Fruit fly (Drosophila melanogaster) whole organism, embryonic: Measurements from ENCODE around the gene Mzt1.

Experiments
- Awh ChIP-seq: fragments of 200-800 bp; sonication (Bioruptor generic); IDR thresholded peaks from 2 replicates; pipeline ENCODE4, ENCODE4 v1.3.6; 2022; ENCODE audit warnings: missing biosample characterization, missing genetic modification characterization
- Blimp-1 ChIP-seq: fragments of 200-800 bp; sonication (Bioruptor generic); optimal IDR thresholded peaks from 3 replicates; lab custom pipeline; 2018; ENCODE audit warnings: missing biosample characterization, missing genetic modification characterization, mild to moderate bottlenecking, moderate library complexity, missing genetic modification reagents
- CG1024 ChIP-seq: fragments of 200-800 bp; sonication (Bioruptor generic); IDR thresholded peaks from 2 replicates; pipeline ENCODE4 v1.3.6; 2022; ENCODE audit warnings: missing biosample characterization, missing genetic modification characterization
- CG13287 ChIP-seq: fragments of 200-800 bp; sonication (Bioruptor generic); IDR thresholded peaks from 2 replicates; pipeline ENCODE4 v1.3.6; 2022; ENCODE audit warnings: missing biosample characterization, missing genetic modification characterization; ENCODE audit not compliant: partially characterized antibody
- CG15269 ChIP-seq: fragments of 200-800 bp; sonication (Bioruptor generic); optimal IDR thresholded peaks from 2 replicates; lab custom pipeline; 2018; ENCODE audit warnings: missing biosample characterization, mild to moderate bottlenecking, missing genetic modification characterization, moderate library complexity
- CG15514 ChIP-seq: fragments of 200-800 bp; sonication (Bioruptor generic); optimal IDR thresholded peaks from 3 replicates; lab custom pipeline; 2017; ENCODE audit warnings: missing biosample characterization, missing genetic modification characterization, mild to moderate bottlenecking, moderate library complexity, missing genetic modification reagents
- CG1602 ChIP-seq: fragments of 200-800 bp; sonication (Bioruptor generic); optimal IDR thresholded peaks from 3 replicates; lab custom pipeline; 2016; ENCODE audit warnings: missing biosample characterization, missing genetic modification characterization
- CG16863 ChIP-seq: fragments of 200-800 bp; sonication (Bioruptor generic); optimal IDR thresholded peaks from 3 replicates; lab custom pipeline; 2016; ENCODE audit warnings: missing biosample characterization, missing genetic modification characterization
- CG2199 ChIP-seq: fragments of 200-800 bp; sonication (Bioruptor generic); IDR thresholded peaks from 3 replicates; pipeline ENCODE4 v1.3.6; 2022; ENCODE audit warnings: missing biosample characterization, missing genetic modification characterization
- CG31388 ChIP-seq: fragments of 200-800 bp; sonication (Bioruptor generic); optimal IDR thresholded peaks from 2 replicates; lab custom pipeline; 2016; ENCODE audit warnings: missing biosample characterization, missing genetic modification characterization
- CG3281 ChIP-seq: fragments of 200-800 bp; sonication (Bioruptor generic); optimal IDR thresholded peaks from 3 replicates; lab custom pipeline; 2017; ENCODE audit warnings: missing biosample characterization, mild to moderate bottlenecking, missing genetic modification characterization
- CG33213 ChIP-seq: fragments of 200-800 bp; sonication (Bioruptor generic); optimal IDR thresholded peaks from 3 replicates; lab custom pipeline; 2016; ENCODE audit warnings: missing biosample characterization, missing genetic modification characterization
- CG5180 ChIP-seq: fragments of 200-800 bp; sonication (Bioruptor generic); optimal IDR thresholded peaks from 3 replicates; lab custom pipeline; 2017; ENCODE audit warnings: missing biosample characterization, missing genetic modification characterization, mild to moderate bottlenecking, moderate library complexity, missing genetic modification reagents
- CG6175 ChIP-seq: fragments of 200-800 bp; sonication (Bioruptor generic); IDR thresholded peaks from 3 replicates; pipeline ENCODE4 v1.3.6; 2022; ENCODE audit warnings: missing biosample characterization, missing genetic modification characterization
- CG8089 ChIP-seq: fragments of 200-800 bp; sonication (Bioruptor generic); optimal IDR thresholded peaks from 3 replicates; lab custom pipeline; 2016; ENCODE audit warnings: missing biosample characterization, missing genetic modification characterization
- CG8359 ChIP-seq: fragments of 200-800 bp; sonication (Bioruptor generic); optimal IDR thresholded peaks from 2 replicates; lab custom pipeline; 2017; ENCODE audit warnings: missing biosample characterization, mild to moderate bottlenecking, missing genetic modification characterization, borderline replicate concordance
- Eip74EF ChIP-seq, 2 experiments: fragments of 200-800 bp in 1 of 2; fragments of >200 bp in 1 of 2; sonication (Bioruptor generic) in 1 of 2; optimal IDR thresholded peaks; 2 replicates each; lab custom pipeline; 2017 to 2019; ENCODE audit warnings: missing biosample characterization in 2 of 2, missing genetic modification characterization in 2 of 2, mild to moderate bottlenecking in 1 of 2, moderate library complexity in 1 of 2
- Elba2 ChIP-seq: fragments of 200-800 bp; sonication (Bioruptor generic); optimal IDR thresholded peaks from 3 replicates; lab custom pipeline; 2016; ENCODE audit warnings: missing biosample characterization, missing genetic modification characterization
- Hr78 ChIP-seq, 2 experiments: fragments of 200-800 bp in 1 of 2; fragments of >200 bp in 1 of 2; sonication (Bioruptor generic) in 1 of 2; optimal IDR thresholded peaks; 2 replicates each; lab custom pipeline; 2017 to 2019; ENCODE audit warnings: missing biosample characterization in 2 of 2, missing genetic modification characterization in 2 of 2, mild to moderate bottlenecking in 1 of 2, moderate library complexity in 1 of 2
- MBD-R2 ChIP-seq: fragments of 200-800 bp; sonication (Bioruptor generic); IDR thresholded peaks from 2 replicates; pipeline ENCODE4 v1.3.6; 2022; ENCODE audit warnings: missing biosample characterization, missing genetic modification characterization
- Mad ChIP-seq: fragments of 200-800 bp; sonication (Bioruptor generic); optimal IDR thresholded peaks from 2 replicates; lab custom pipeline; 2016; ENCODE audit warnings: missing biosample characterization, missing genetic modification characterization
- Med ChIP-seq: fragments of 200-800 bp; sonication (Bioruptor generic); peaks from one replicate; lab custom pipeline; 2016; ENCODE audit warnings: missing biosample characterization, missing genetic modification characterization, mild to moderate bottlenecking, inconsistent platforms, moderate library complexity
- Meics ChIP-seq: fragments of 200-800 bp; sonication (Bioruptor generic); optimal IDR thresholded peaks from 2 replicates; lab custom pipeline; 2017; ENCODE audit warnings: missing biosample characterization, mild to moderate bottlenecking, missing genetic modification characterization
- Pdp1 ChIP-seq, 2 experiments: fragments of 200-800 bp; sonication (Bioruptor generic); optimal IDR thresholded peaks; 3 replicates each; lab custom pipeline; 2016; ENCODE audit warnings: missing biosample characterization in 2 of 2, missing genetic modification characterization in 2 of 2, mild to moderate bottlenecking in 1 of 2, moderate library complexity in 1 of 2
- Sox102F ChIP-seq: fragments of 200-800 bp; sonication (Bioruptor generic); optimal IDR thresholded peaks from 2 replicates; lab custom pipeline; 2018; ENCODE audit warnings: missing biosample characterization, mild to moderate bottlenecking, missing genetic modification characterization, moderate library complexity
- Stat92E ChIP-seq, 3 experiments: fragments of >200 bp in 2 of 3; fragments of 200-800 bp in 1 of 3; sonication (Bioruptor generic) in 1 of 3; optimal IDR thresholded peaks; 2 replicates each; lab custom pipeline; 2017 to 2019; ENCODE audit warnings: missing biosample characterization in 3 of 3, missing genetic modification characterization in 3 of 3, mild to moderate bottlenecking in 1 of 3, moderate library complexity in 1 of 3
- Taf1 ChIP-seq: fragments of 200-800 bp; sonication (Bioruptor generic); IDR thresholded peaks from 2 replicates; pipeline ENCODE4 v1.3.6; 2022; ENCODE audit warnings: missing biosample characterization, missing genetic modification characterization
- abd-A ChIP-seq: fragments of 200-800 bp; sonication (Bioruptor generic); optimal IDR thresholded peaks from 3 replicates; lab custom pipeline; 2019; ENCODE audit warnings: missing biosample characterization, mild to moderate bottlenecking, missing genetic modification characterization, moderate library complexity
- cg ChIP-seq: fragments of 200-800 bp; sonication (Bioruptor generic); optimal IDR thresholded peaks from 3 replicates; lab custom pipeline; 2019; ENCODE audit warnings: missing biosample characterization, mild to moderate bottlenecking, missing genetic modification characterization, moderate library complexity
- corto ChIP-seq: fragments of 200-800 bp; sonication (Bioruptor generic); optimal IDR thresholded peaks from 2 replicates; lab custom pipeline; 2016; ENCODE audit warnings: missing biosample characterization, mild to moderate bottlenecking, missing genetic modification characterization, moderate library complexity
- fd3F ChIP-seq: fragments of 200-800 bp; sonication (Bioruptor generic); optimal IDR thresholded peaks from 2 replicates; lab custom pipeline; 2018; ENCODE audit warnings: missing biosample characterization, mild to moderate bottlenecking, missing genetic modification characterization, moderate library complexity
- gem ChIP-seq: fragments of 200-800 bp; sonication (Bioruptor generic); optimal IDR thresholded peaks from 2 replicates; lab custom pipeline; 2019; ENCODE audit warnings: missing biosample characterization, mild to moderate bottlenecking, missing genetic modification characterization, moderate library complexity
- grn ChIP-seq: fragments of 200-800 bp; sonication (Bioruptor generic); optimal IDR thresholded peaks from 3 replicates; lab custom pipeline; 2017; ENCODE audit warnings: missing biosample characterization, missing genetic modification characterization
- gsb-n ChIP-seq: fragments of 200-800 bp; sonication (Bioruptor generic); optimal IDR thresholded peaks from 3 replicates; lab custom pipeline; 2018; ENCODE audit warnings: missing biosample characterization, mild to moderate bottlenecking, missing genetic modification characterization
- oc ChIP-seq: fragments of 200-800 bp; sonication (Bioruptor generic); optimal IDR thresholded peaks from 2 replicates; lab custom pipeline; 2018; ENCODE audit warnings: missing biosample characterization, mild to moderate bottlenecking, missing genetic modification characterization, moderate library complexity
- phol ChIP-seq: fragments of 200-800 bp; sonication (Bioruptor generic); optimal IDR thresholded peaks from 3 replicates; lab custom pipeline; 2018; ENCODE audit warnings: missing biosample characterization, mild to moderate bottlenecking, missing genetic modification characterization, moderate library complexity
- prd ChIP-seq, 3 experiments: fragments of >200 bp in 2 of 3; fragments of 200-800 bp in 1 of 3; sonication (Bioruptor generic) in 1 of 3; optimal IDR thresholded peaks in 2 of 3; IDR thresholded peaks in 1 of 3; 2 replicates in 2 of 3; 3 replicates in 1 of 3; pipeline versions ENCODE4 v1.3.6 to Lab custom; 2017 to 2022; ENCODE audit warnings: missing biosample characterization in 1 of 3, missing genetic modification characterization in 1 of 3
- sd ChIP-seq: fragments of 200-800 bp; sonication (Bioruptor generic); optimal IDR thresholded peaks from 3 replicates; lab custom pipeline; 2018; ENCODE audit warnings: missing biosample characterization, mild to moderate bottlenecking, missing genetic modification characterization, moderate library complexity
- sens ChIP-seq: fragments of 200-800 bp; sonication (Bioruptor generic); peaks from one replicate; lab custom pipeline; 2016; ENCODE audit warnings: missing biosample characterization, missing genetic modification characterization
- sqz ChIP-seq: fragments of 200-800 bp; sonication (Bioruptor generic); optimal IDR thresholded peaks from 3 replicates; lab custom pipeline; 2018; ENCODE audit warnings: missing biosample characterization, mild to moderate bottlenecking, missing genetic modification characterization
- vvl ChIP-seq: fragments of 200-800 bp; sonication (Bioruptor generic); IDR thresholded peaks from 2 replicates; pipeline ENCODE4 v1.3.6; 2022; ENCODE audit warnings: missing biosample characterization, missing genetic modification characterization
- wor ChIP-seq: fragments of 200-800 bp; sonication (Bioruptor generic); IDR thresholded peaks from 2 replicates; pipeline ENCODE4 v1.3.6; 2022; ENCODE audit warnings: missing biosample characterization, missing genetic modification characterization
- z ChIP-seq: fragments of 200-800 bp; sonication (Bioruptor generic); IDR thresholded peaks from 3 replicates; pipeline ENCODE4 v1.3.6; 2022; ENCODE audit warnings: missing biosample characterization, missing genetic modification characterization
- zen ChIP-seq: fragments of 200-800 bp; sonication (Bioruptor generic); optimal IDR thresholded peaks from 3 replicates; lab custom pipeline; 2018; ENCODE audit warnings: missing biosample characterization, mild to moderate bottlenecking, missing genetic modification characterization, moderate library complexity

Mzt1 gene

dm6 chr3L:2392745-2393435 lies 3.8 kb downstream of the Mzt1 start (continued):
- TF ChIP-seq Sox102F (GFP tag; lab: Kevin White, UChicago) (peak; percentile 8), CG1024 (GFP tag; lab: Robert Waterston, UW) (peak; percentile 45; the same call in 1 of the 2 replicates), CG15269 (tag; lab: Kevin White, UChicago) (peak; percentile 23), gem (tag; lab: Kevin White, UChicago) (peak; percentile 20), sd (peak; percentile 64), prd (optimal IDR thresholded peaks at IDR 0.05; lab: Kevin White, UChicago) (no peak), prd (GFP tag; IDR thresholded peaks at IDR 0.05; lab: Robert Waterston, UW) (no peak), CG6175 (0 out of 3 replicates have a peak, but pooled peaks have one; percentile 49), sens (peak; percentile 79), Med (GFP tag; lab: Kevin White, UChicago) (peak; percentile 70), CG33213 (GFP tag; lab: Kevin White, UChicago) (peak; percentile 23), z (no peak), oc (tag; lab: Kevin White, UChicago) (peak; percentile 2), CG15514 (GFP tag; lab: Kevin White, UChicago) (peak; percentile 4), CG5180 (peak; percentile 39), grn (peak; percentile 60), sqz (GFP tag; lab: Kevin White, UChicago) (peak; percentile 60)

dm6 chr3L:2397571-2398187 lies 8.6 kb downstream of the Mzt1 start:
- TF ChIP-seq Hr78 (GFP tag; optimal IDR thresholded peaks at IDR 0.05; lab: Kevin White, UChicago) (peak in 1 of 2 experiments; percentile 7), Elba2 (GFP tag; lab: Kevin White, UChicago) (no peak), oc (tag; lab: Kevin White, UChicago) (peak; percentile 34), abd-A (tag; lab: Kevin White, UChicago) (peak; percentile 57), Stat92E (GFP tag; optimal IDR thresholded peaks at IDR 0.05; lab: Kevin White, UChicago) (peak in 1 of 3 experiments; percentile 37), Pdp1 (GFP tag; optimal IDR thresholded peaks at IDR 0.05; lab: Kevin White, UChicago) (peak in 1 of 2 experiments; percentile 14), Awh (GFP tag; lab: Robert Waterston, UW) (peak; percentile 73), gsb-n (tag; lab: Kevin White, UChicago) (peak; percentile 18), vvl (peak; percentile 83), Mad (GFP tag; lab: Kevin White, UChicago) (no peak), wor (GFP tag; lab: Robert Waterston, UW) (no peak), Blimp-1 (peak; percentile 97), cg (GFP tag; lab: Kevin White, UChicago) (peak; percentile 7), sd (peak; percentile 10)

- TF ChIP-seq CG2199 (GFP tag; lab: Robert Waterston, UW) (0 out of 3 replicates have a peak, but pooled peaks have one; percentile 42), Elba2 (GFP tag; lab: Kevin White, UChicago) (no peak), Eip74EF (GFP tag; optimal IDR thresholded peaks at IDR 0.05; lab: Kevin White, UChicago) (peak in 1 of 2 experiments; percentile 37), abd-A (tag; lab: Kevin White, UChicago) (peak; percentile 7), zen (no peak), CG13287 (GFP tag; lab: Robert Waterston, UW) (no peak), CG8359 (no peak), Taf1 (GFP tag; lab: Robert Waterston, UW) (no peak), CG16863 (GFP tag; lab: Kevin White, UChicago) (no peak), fd3F (GFP tag; lab: Kevin White, UChicago) (no peak), CG31388 (GFP tag; lab: Kevin White, UChicago) (no peak), CG1602 (GFP tag; lab: Kevin White, UChicago) (no peak), phol (tag; lab: Kevin White, UChicago) (no peak), MBD-R2 (GFP tag; lab: Robert Waterston, UW) (no peak), Meics (no peak), corto (GFP tag; lab: Kevin White, UChicago) (no peak), CG8089 (GFP tag; lab: Kevin White, UChicago) (no peak), CG3281 (no peak)
Observed at dm6 chr3L:2398636-2399035, 9.6 kb downstream of the Mzt1 start.
